Fruit fly (Drosophila melanogaster): Measurements from ENCODE around the gene CG42540.

DNA sequence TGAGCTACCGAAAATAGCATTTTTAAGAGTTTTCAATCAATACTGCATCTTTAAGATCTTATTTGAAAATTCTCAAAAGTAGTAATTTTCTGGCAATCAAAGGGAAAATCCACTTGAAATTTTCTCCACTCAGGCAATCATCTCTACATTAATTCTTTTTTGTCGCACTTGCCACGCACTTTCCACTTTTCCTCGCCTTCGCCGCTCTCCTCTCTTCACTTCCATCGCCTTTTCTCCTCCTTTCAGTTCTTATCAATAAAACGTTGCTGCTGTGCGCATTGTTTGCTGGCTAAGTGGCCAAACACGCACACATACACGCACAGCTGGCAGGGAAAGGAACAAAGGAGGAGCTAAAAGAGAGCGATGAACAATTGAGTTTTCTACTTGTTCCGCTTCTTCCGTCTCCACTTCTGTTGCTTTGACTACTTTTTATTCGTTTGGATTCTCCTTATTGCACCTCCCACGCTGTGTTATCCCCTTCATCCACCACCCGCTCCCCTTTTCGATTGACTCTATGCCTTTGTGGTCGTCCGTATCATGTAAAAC lies 67.2 kb downstream of the CG42540 start:
- TF ChIP-seq psq (optimal IDR thresholded peaks at IDR 0.05) (no peak), insv (optimal IDR thresholded peaks at IDR 0.05) (no peak), ttk (optimal IDR thresholded peaks at IDR 0.05) (no peak), Sin3A (optimal IDR thresholded peaks at IDR 0.05) (no peak)

Measured in Kc167 (cell line).